Fruit fly (Drosophila melanogaster) whole organism, embryonic: ENCODE data around the gene CG44000.
A peak's percentile ranks its signal among the peaks of the same experiment; 100 is the strongest.

Source experiments
- Ada2b ChIP-seq: fragments of 200-800 bp; sonication (Bioruptor generic); IDR thresholded peaks from 2 replicates; pipeline ENCODE4 v1.3.6; 2022; ENCODE audit warnings: missing biosample characterization, missing genetic modification characterization
- Asciz ChIP-seq: fragments of 200-800 bp; sonication (Bioruptor generic); optimal IDR thresholded peaks from 2 replicates; lab custom pipeline; 2017; ENCODE audit warnings: missing biosample characterization, mild to moderate bottlenecking, missing genetic modification characterization, missing genetic modification reagents
- CG10267 ChIP-seq: fragments of 200-800 bp; sonication (Bioruptor generic); optimal IDR thresholded peaks from 2 replicates; lab custom pipeline; 2018; ENCODE audit warnings: missing biosample characterization, mild to moderate bottlenecking, missing genetic modification characterization, moderate library complexity
- CG10543 ChIP-seq: fragments of 200-800 bp; sonication (Bioruptor generic); optimal IDR thresholded peaks from 3 replicates; lab custom pipeline; 2017; ENCODE audit warnings: missing biosample characterization, mild to moderate bottlenecking, missing genetic modification characterization, moderate library complexity
- CG12104 ChIP-seq: fragments of 200-800 bp; sonication (Bioruptor generic); optimal IDR thresholded peaks from 3 replicates; lab custom pipeline; 2016; ENCODE audit warnings: missing biosample characterization, missing genetic modification characterization
- CG13287 ChIP-seq: fragments of 200-800 bp; sonication (Bioruptor generic); IDR thresholded peaks from 2 replicates; pipeline ENCODE4 v1.3.6; 2022; ENCODE audit warnings: missing biosample characterization, missing genetic modification characterization; ENCODE audit not compliant: partially characterized antibody
- CG15269 ChIP-seq: fragments of 200-800 bp; sonication (Bioruptor generic); optimal IDR thresholded peaks from 2 replicates; lab custom pipeline; 2018; ENCODE audit warnings: missing biosample characterization, mild to moderate bottlenecking, missing genetic modification characterization, moderate library complexity
- CG15514 ChIP-seq: fragments of 200-800 bp; sonication (Bioruptor generic); optimal IDR thresholded peaks from 3 replicates; lab custom pipeline; 2017; ENCODE audit warnings: missing biosample characterization, missing genetic modification characterization, mild to moderate bottlenecking, moderate library complexity, missing genetic modification reagents
- CG15601 ChIP-seq: fragments of 200-800 bp; sonication (Bioruptor generic); optimal IDR thresholded peaks from 3 replicates; lab custom pipeline; 2019; ENCODE audit warnings: missing biosample characterization, mild to moderate bottlenecking, missing genetic modification characterization, moderate library complexity
- CG17359 ChIP-seq: fragments of 200-800 bp; sonication (Bioruptor generic); optimal IDR thresholded peaks from 3 replicates; lab custom pipeline; 2018; ENCODE audit warnings: missing biosample characterization, mild to moderate bottlenecking, missing genetic modification characterization, moderate library complexity
- CG18011 ChIP-seq: fragments of 200-800 bp; sonication (Bioruptor generic); optimal IDR thresholded peaks from 2 replicates; lab custom pipeline; 2017; ENCODE audit warnings: missing biosample characterization, missing genetic modification characterization, mild to moderate bottlenecking, moderate library complexity, missing genotype
- CG18262 ChIP-seq: fragments of 200-800 bp; optimal IDR thresholded peaks from 3 replicates; lab custom pipeline; 2019; ENCODE audit warnings: missing biosample characterization, mild to moderate bottlenecking, missing genetic modification characterization, moderate library complexity
- CG18619 ChIP-seq: fragments of 200-800 bp; sonication (Bioruptor generic); optimal IDR thresholded peaks from 3 replicates; lab custom pipeline; 2017; ENCODE audit warnings: missing biosample characterization, mild to moderate bottlenecking, missing genetic modification characterization
- CG2712 ChIP-seq: fragments of 200-800 bp; optimal IDR thresholded peaks from 3 replicates; lab custom pipeline; 2019; ENCODE audit warnings: missing biosample characterization, mild to moderate bottlenecking, missing genetic modification characterization, moderate library complexity
- CG34224 ChIP-seq: fragments of 200-800 bp; sonication (Bioruptor generic); IDR thresholded peaks from 3 replicates; pipeline ENCODE4 v1.3.6; 2022; ENCODE audit warnings: missing biosample characterization, missing genetic modification characterization; ENCODE audit not compliant: partially characterized antibody
- CG4730 ChIP-seq: fragments of 200-800 bp; sonication (Bioruptor generic); IDR thresholded peaks from 2 replicates; pipeline ENCODE4 v1.3.6; 2022; ENCODE audit warnings: missing biosample characterization, missing genetic modification characterization
- CG8281 ChIP-seq: fragments of 200-800 bp; sonication (Bioruptor generic); optimal IDR thresholded peaks from 2 replicates; lab custom pipeline; 2018; ENCODE audit warnings: missing biosample characterization, mild to moderate bottlenecking, missing genetic modification characterization, moderate library complexity
- Camta ChIP-seq: fragments of 200-800 bp; sonication (Bioruptor generic); optimal IDR thresholded peaks from 2 replicates; lab custom pipeline; 2016; ENCODE audit warnings: missing biosample characterization, missing genetic modification characterization
- CoRest ChIP-seq: fragments of 200-800 bp; sonication (Bioruptor generic); optimal IDR thresholded peaks from 3 replicates; lab custom pipeline; 2018; ENCODE audit warnings: missing biosample characterization, mild to moderate bottlenecking, missing genetic modification characterization, moderate library complexity
- D19A ChIP-seq: fragments of 200-800 bp; optimal IDR thresholded peaks from 3 replicates; lab custom pipeline; 2019; ENCODE audit warnings: missing biosample characterization, mild to moderate bottlenecking, missing genetic modification characterization, moderate library complexity
- Eip74EF ChIP-seq, 2 experiments: fragments of 200-800 bp in 1 of 2; fragments of >200 bp in 1 of 2; sonication (Bioruptor generic) in 1 of 2; optimal IDR thresholded peaks; 2 replicates each; lab custom pipeline; 2017 to 2019; ENCODE audit warnings: missing biosample characterization in 2 of 2, missing genetic modification characterization in 2 of 2, mild to moderate bottlenecking in 1 of 2, moderate library complexity in 1 of 2
- Fer1 ChIP-seq: fragments of 200-800 bp; sonication (Bioruptor generic); optimal IDR thresholded peaks from 2 replicates; lab custom pipeline; 2017; ENCODE audit warnings: missing biosample characterization, mild to moderate bottlenecking, missing genetic modification characterization
- HLH4C ChIP-seq: fragments of 200-800 bp; sonication (Bioruptor generic); IDR thresholded peaks from 3 replicates; pipeline ENCODE4 v1.3.6; 2022; ENCODE audit warnings: missing biosample characterization, missing genetic modification characterization; ENCODE audit not compliant: partially characterized antibody
- HmgZ ChIP-seq: fragments of 200-800 bp; sonication (Bioruptor generic); optimal IDR thresholded peaks from 2 replicates; lab custom pipeline; 2018; ENCODE audit warnings: missing biosample characterization, mild to moderate bottlenecking, missing genetic modification characterization
- Hsf ChIP-seq: fragments of 200-800 bp; sonication (Bioruptor generic); optimal IDR thresholded peaks from 3 replicates; lab custom pipeline; 2016; ENCODE audit warnings: missing biosample characterization, missing genetic modification characterization
- Myb ChIP-seq: fragments of 200-800 bp; sonication (Bioruptor generic); optimal IDR thresholded peaks from 2 replicates; lab custom pipeline; 2016; ENCODE audit warnings: missing biosample characterization, missing genetic modification characterization
- NC2β ChIP-seq: fragments of 200-800 bp; sonication (Bioruptor generic); optimal IDR thresholded peaks from 2 replicates; lab custom pipeline; 2016; ENCODE audit warnings: missing biosample characterization, missing genetic modification characterization
- Opbp ChIP-seq: fragments of 200-800 bp; sonication (Bioruptor generic); IDR thresholded peaks from 3 replicates; pipeline ENCODE4 v1.3.6; 2022; ENCODE audit warnings: missing biosample characterization, missing genetic modification characterization; ENCODE audit not compliant: partially characterized antibody
- Spps ChIP-seq: fragments of 200-800 bp; sonication (Bioruptor generic); optimal IDR thresholded peaks from 2 replicates; lab custom pipeline; 2018; ENCODE audit warnings: missing biosample characterization, mild to moderate bottlenecking, missing genetic modification characterization
- Xbp1 ChIP-seq: fragments of 200-800 bp; sonication (Bioruptor generic); optimal IDR thresholded peaks from 3 replicates; lab custom pipeline; 2016; ENCODE audit warnings: missing biosample characterization, mild to moderate bottlenecking, missing genetic modification characterization
- crp ChIP-seq, 2 experiments: fragments of 200-800 bp; sonication (Bioruptor generic); optimal IDR thresholded peaks; 2 replicates in 1 of 2; 3 replicates in 1 of 2; lab custom pipeline; 2017; ENCODE audit warnings: missing biosample characterization in 2 of 2, missing genetic modification characterization in 2 of 2, mild to moderate bottlenecking in 1 of 2, moderate library complexity in 1 of 2
- dan ChIP-seq: fragments of 200-800 bp; sonication (Bioruptor generic); IDR thresholded peaks from 2 replicates; pipeline ENCODE4 v1.3.6; 2022; ENCODE audit warnings: missing biosample characterization, missing genetic modification characterization
- dati ChIP-seq: fragments of 200-800 bp; sonication (Bioruptor generic); IDR thresholded peaks from 2 replicates; pipeline ENCODE4 v1.3.6; 2022; ENCODE audit warnings: missing biosample characterization, missing genetic modification characterization
- dmrt99B ChIP-seq: fragments of 200-800 bp; sonication (Bioruptor generic); optimal IDR thresholded peaks from 2 replicates; lab custom pipeline; 2018; ENCODE audit warnings: missing biosample characterization, mild to moderate bottlenecking, missing genetic modification characterization, moderate library complexity
- emc ChIP-seq: fragments of 200-800 bp; sonication (Bioruptor generic); optimal IDR thresholded peaks from 2 replicates; lab custom pipeline; 2016; ENCODE audit warnings: missing biosample characterization, missing genetic modification characterization
- gt ChIP-seq: fragments of 200-800 bp; sonication (Bioruptor generic); IDR thresholded peaks from 2 replicates; pipeline ENCODE4 v1.3.6; 2022; ENCODE audit warnings: missing biosample characterization, missing genetic modification characterization
- jigr1 ChIP-seq: fragments of 200-800 bp; sonication (Bioruptor generic); IDR thresholded peaks from 3 replicates; pipeline ENCODE4 v1.3.6; 2022; ENCODE audit warnings: missing biosample characterization, missing genetic modification characterization
- oc ChIP-seq: fragments of 200-800 bp; sonication (Bioruptor generic); optimal IDR thresholded peaks from 2 replicates; lab custom pipeline; 2018; ENCODE audit warnings: missing biosample characterization, mild to moderate bottlenecking, missing genetic modification characterization, moderate library complexity
- pb ChIP-seq: fragments of 200-800 bp; sonication (Bioruptor generic); optimal IDR thresholded peaks from 3 replicates; lab custom pipeline; 2016; ENCODE audit warnings: missing biosample characterization, missing genetic modification characterization
- rib ChIP-seq: fragments of 200-800 bp; sonication (Bioruptor generic); IDR thresholded peaks from 2 replicates; pipeline ENCODE4 v1.3.6; 2022; ENCODE audit warnings: missing biosample characterization, missing genetic modification characterization
- ro ChIP-seq: fragments of 200-800 bp; sonication (Bioruptor generic); IDR thresholded peaks from 2 replicates; pipeline ENCODE4 v1.3.6; 2022; ENCODE audit warnings: missing biosample characterization, missing genetic modification characterization
- salm ChIP-seq: fragments of 200-800 bp; sonication (Bioruptor generic); optimal IDR thresholded peaks from 2 replicates; lab custom pipeline; 2018; ENCODE audit warnings: missing biosample characterization, mild to moderate bottlenecking, missing genetic modification characterization
- scrt ChIP-seq: fragments of 200-800 bp; sonication (Bioruptor generic); optimal IDR thresholded peaks from 2 replicates; lab custom pipeline; 2018; ENCODE audit warnings: missing biosample characterization, mild to moderate bottlenecking, missing genetic modification characterization, moderate library complexity
- sd ChIP-seq: fragments of 200-800 bp; sonication (Bioruptor generic); optimal IDR thresholded peaks from 3 replicates; lab custom pipeline; 2018; ENCODE audit warnings: missing biosample characterization, mild to moderate bottlenecking, missing genetic modification characterization, moderate library complexity
- shn ChIP-seq: fragments of 200-800 bp; sonication (Bioruptor generic); optimal IDR thresholded peaks from 3 replicates; lab custom pipeline; 2016; ENCODE audit warnings: missing biosample characterization, missing genetic modification characterization
- sisA ChIP-seq: fragments of 200-800 bp; sonication (Bioruptor generic); IDR thresholded peaks from 2 replicates; pipeline ENCODE4 v1.3.6; 2022; ENCODE audit warnings: missing biosample characterization, missing genetic modification characterization
- slbo ChIP-seq: fragments of 200-800 bp; sonication (Bioruptor generic); IDR thresholded peaks from 2 replicates; pipeline ENCODE4 v1.3.6; 2022; ENCODE audit warnings: missing biosample characterization, missing genetic modification characterization
- sna ChIP-seq: fragments of 200-800 bp; sonication (Bioruptor generic); IDR thresholded peaks from 2 replicates; pipeline ENCODE4 v1.3.6; 2022; ENCODE audit warnings: missing biosample characterization, missing genetic modification characterization; ENCODE audit not compliant: partially characterized antibody
- zfh1 ChIP-seq: fragments of 200-800 bp; sonication (Bioruptor generic); IDR thresholded peaks from 3 replicates; pipeline ENCODE4 v1.3.6; 2022; ENCODE audit warnings: missing biosample characterization, missing genetic modification characterization

The CG44000 gene

dm6 chr2L:5060952-5061478 is 17.9 kb downstream of the CG44000 start (continued):
- TF ChIP-seq CG8281 (tag; lab: Kevin White, UChicago) (peak; percentile 23), Ada2b (GFP tag; lab: Robert Waterston, UW) (peak; percentile 66), crp (GFP tag; optimal IDR thresholded peaks at IDR 0.05; lab: Kevin White, UChicago) (peak in 1 of 2 experiments; percentile 38), HmgZ (tag; lab: Kevin White, UChicago) (peak; percentile 67), CG10543 (GFP tag; lab: Kevin White, UChicago) (peak; percentile 73), sna (GFP tag; lab: Robert Waterston, UW) (no peak), gt (no peak), ro (GFP tag; lab: Robert Waterston, UW) (no peak), salm (peak; percentile 24), CG13287 (GFP tag; lab: Robert Waterston, UW) (0 out of 2 replicates have a peak, but pooled peaks have one; percentile 7), scrt (GFP tag; lab: Kevin White, UChicago) (peak; percentile 67), rib (GFP tag; lab: Robert Waterston, UW) (0 out of 2 replicates have a peak, but pooled peaks have one; percentile 35), Myb (GFP tag; lab: Kevin White, UChicago) (peak; percentile 44), CG4730 (GFP tag; lab: Robert Waterston, UW) (peak; percentile 46; the same call in 1 of the 2 replicates), Hsf (GFP tag; lab: Kevin White, UChicago) (peak; percentile 31), Eip74EF (GFP tag; optimal IDR thresholded peaks at IDR 0.05; lab: Kevin White, UChicago) (peak in 1 of 2 experiments; percentile 53), CoRest (tag; lab: Kevin White, UChicago) (peak; percentile 28), CG18011 (GFP tag; lab: Kevin White, UChicago) (peak; percentile 38), sd (tag; lab: Kevin White, UChicago) (peak; percentile 56), CG15601 (tag; lab: Kevin White, UChicago) (peak; percentile 45), Xbp1 (GFP tag; lab: Kevin White, UChicago) (peak; percentile 36), Opbp (GFP tag; lab: Robert Waterston, UW) (no peak), Camta (GFP tag; lab: Kevin White, UChicago) (peak; percentile 80), emc (GFP tag; lab: Kevin White, UChicago) (no peak), HLH4C (GFP tag; lab: Robert Waterston, UW) (no peak), dati (GFP tag; lab: Robert Waterston, UW) (no peak), CG2712 (tag; lab: Kevin White, UChicago) (peak; percentile 57), Fer1 (GFP tag; lab: Kevin White, UChicago) (peak; percentile 89), CG12104 (GFP tag; lab: Kevin White, UChicago) (peak; percentile 51), shn (GFP tag; lab: Kevin White, UChicago) (peak; percentile 5), Asciz (peak; percentile 72), jigr1 (GFP tag; lab: Robert Waterston, UW) (no peak), CG18619 (peak; percentile 60), CG34224 (GFP tag; lab: Robert Waterston, UW) (no peak), zfh1 (GFP tag; lab: Robert Waterston, UW) (peak; percentile 51; the same call in 1 of the 3 replicates), pb (peak; percentile 22), Spps (tag; lab: Kevin White, UChicago) (no peak), dan (GFP tag; lab: Robert Waterston, UW) (no peak), dmrt99B (tag; lab: Kevin White, UChicago) (peak; percentile 87), oc (peak; percentile 33), CG15514 (GFP tag; lab: Kevin White, UChicago) (peak; percentile 76), CG17359 (tag; lab: Kevin White, UChicago) (peak; percentile 67), slbo (GFP tag; lab: Robert Waterston, UW) (peak; percentile 78), D19A (tag; lab: Kevin White, UChicago) (peak; percentile 24), CG18262 (tag; lab: Kevin White, UChicago) (peak; percentile 45), NC2β (GFP tag; lab: Kevin White, UChicago) (peak; percentile 28), sisA (GFP tag; lab: Robert Waterston, UW) (peak; percentile 66), CG10267 (tag; lab: Kevin White, UChicago) (peak; percentile 63), CG15269 (tag; lab: Kevin White, UChicago) (peak; percentile 63)
